Worm (Caenorhabditis elegans): ENCODE data around the gene clec-170.

DNA sequence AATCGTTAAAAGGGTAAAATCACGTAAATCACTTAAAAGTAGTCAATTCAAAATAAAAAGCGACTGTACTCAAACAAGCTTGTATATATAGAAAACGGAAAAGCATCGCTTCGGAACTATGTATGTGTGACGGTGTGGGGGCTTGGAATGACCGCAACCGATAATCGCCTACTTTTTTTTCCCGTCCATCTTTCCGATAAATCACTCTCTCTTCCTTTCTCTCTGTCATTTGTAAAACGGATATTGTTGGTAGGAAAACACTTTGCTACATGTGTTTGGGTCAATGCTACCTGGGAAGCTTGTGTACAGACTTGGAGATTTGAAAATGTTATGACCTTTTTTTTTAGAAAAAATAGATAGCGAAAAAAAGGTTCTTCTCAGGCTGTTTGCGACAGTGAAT is 41.9 kb upstream of the clec-170 start:
- no peak for TF ChIP-seq T26A8.4 (GFP tag; IDR thresholded peaks at IDR 0.05)
- no peak for TF ChIP-seq nhr-237 (tag; optimal IDR thresholded peaks at IDR 0.05)
- TF ChIP-seq lin-13 (GFP tag; optimal IDR thresholded peaks at IDR 0.05), result no peak
- TF ChIP-seq unc-130 (GFP tag; optimal IDR thresholded peaks at IDR 0.05), result no peak
- TF ChIP-seq ctbp-1 (GFP tag; IDR thresholded peaks at IDR 0.05), result no peak
- no peak for TF ChIP-seq mdt-29 (GFP tag; IDR thresholded peaks at IDR 0.05)
- no peak for TF ChIP-seq ama-1 (optimal IDR thresholded peaks at IDR 0.05)
- TF ChIP-seq nhr-77 (tag; optimal IDR thresholded peaks at IDR 0.05), result no peak
- no peak for TF ChIP-seq dpl-1 (GFP tag; optimal IDR thresholded peaks at IDR 0.05)
- no peak for TF ChIP-seq nhr-28 (tag; optimal IDR thresholded peaks at IDR 0.05)
- TF ChIP-seq skn-1 (tag; optimal IDR thresholded peaks at IDR 0.05), result no peak
- no peak for TF ChIP-seq nhr-111 (GFP tag; optimal IDR thresholded peaks at IDR 0.05)
- no peak for TF ChIP-seq nhr-6 (tag; optimal IDR thresholded peaks at IDR 0.05)
- TF ChIP-seq ZK546.5 (tag; optimal IDR thresholded peaks at IDR 0.05), result no peak

Measured in whole organism, L4 larva.